Worm (Caenorhabditis elegans): Measurements from ENCODE around the gene F32D8.3.

Gene F32D8.3

DNA sequence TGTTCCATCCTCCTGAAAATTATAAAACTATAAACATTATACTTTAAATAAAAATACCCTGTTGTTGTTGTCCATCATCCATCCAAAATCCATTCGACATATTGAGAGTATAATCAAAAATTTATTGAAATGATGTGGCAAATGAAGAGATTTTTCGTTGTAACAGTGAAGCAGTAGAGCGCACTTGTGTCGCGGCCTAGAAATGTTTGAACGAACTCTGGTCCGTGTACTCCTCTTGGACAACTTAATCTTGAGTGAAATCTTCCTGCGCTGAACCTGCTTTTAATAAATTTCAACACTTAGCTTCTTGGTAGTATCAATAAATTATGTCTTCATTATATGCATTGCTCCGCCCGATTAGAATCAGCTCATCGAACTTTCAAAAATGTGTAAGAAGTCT lies 8.0 kb downstream of the F32D8.3 start, which contains the start of the genes F32D8.14 and F32D8.5 (continued):
- no peak for TF ChIP-seq nhr-232 (tag; optimal IDR thresholded peaks at IDR 0.05)
- TF ChIP-seq ceh-31 (tag; optimal IDR thresholded peaks at IDR 0.05): peak; percentile 92
- TF ChIP-seq nhr-11 (tag; optimal IDR thresholded peaks at IDR 0.05): no peak
- TF ChIP-seq sdc-2 (tag; optimal IDR thresholded peaks at IDR 0.05): no peak
- TF ChIP-seq ceh-19 (GFP tag; optimal IDR thresholded peaks at IDR 0.05): no peak
- no peak for TF ChIP-seq ceh-45 (GFP tag; IDR thresholded peaks at IDR 0.05)
- TF ChIP-seq K09A11.1 (tag; optimal IDR thresholded peaks at IDR 0.05; ENCODE audit: insufficient read depth): no peak
- no peak for TF ChIP-seq F13H6.1 (tag; optimal IDR thresholded peaks at IDR 0.05)
- TF ChIP-seq lin-11 (tag; optimal IDR thresholded peaks at IDR 0.05): no peak
- TF ChIP-seq fkh-6 (tag; optimal IDR thresholded peaks at IDR 0.05): peak; percentile 0
- no peak for TF ChIP-seq syd-9 (tag; optimal IDR thresholded peaks at IDR 0.05)
- TF ChIP-seq T23F11.4 (GFP tag; optimal IDR thresholded peaks at IDR 0.05): no peak
- no peak for TF ChIP-seq pag-3 (tag; optimal IDR thresholded peaks at IDR 0.05; ENCODE audit: borderline replicate concordance)
- no peak for TF ChIP-seq ceh-30 (tag; optimal IDR thresholded peaks at IDR 0.05)
- no peak for TF ChIP-seq sox-2 (GFP tag; IDR thresholded peaks at IDR 0.05)
- TF ChIP-seq ets-4 (tag; optimal IDR thresholded peaks at IDR 0.05): peak; percentile 76
- peak; percentile 24 for TF ChIP-seq pros-1 (tag; optimal IDR thresholded peaks at IDR 0.05)
- TF ChIP-seq ceh-48 (tag; optimal IDR thresholded peaks at IDR 0.05): no peak
- no peak for TF ChIP-seq gmeb-2 (tag; optimal IDR thresholded peaks at IDR 0.05)
- no peak for TF ChIP-seq ztf-16 (tag; optimal IDR thresholded peaks at IDR 0.05)
- TF ChIP-seq hlh-15 (tag; optimal IDR thresholded peaks at IDR 0.05): no peak
- peak; percentile 80 for TF ChIP-seq tbx-2 (tag; optimal IDR thresholded peaks at IDR 0.05)
- no peak for TF ChIP-seq npax-4 (tag; optimal IDR thresholded peaks at IDR 0.05)
- peak; percentile 15 for TF ChIP-seq ceh-34 (tag; optimal IDR thresholded peaks at IDR 0.05)
- TF ChIP-seq madf-2 (tag; optimal IDR thresholded peaks at IDR 0.05): no peak
- TF ChIP-seq ceh-18 (tag; optimal IDR thresholded peaks at IDR 0.05): no peak
- TF ChIP-seq nfya-1 (tag; optimal IDR thresholded peaks at IDR 0.05): peak; percentile 43
- TF ChIP-seq ceh-22 (tag; optimal IDR thresholded peaks at IDR 0.05): no peak
- TF ChIP-seq odd-2 (tag; optimal IDR thresholded peaks at IDR 0.05): no peak
- no peak for TF ChIP-seq pha-4 (tag; optimal IDR thresholded peaks at IDR 0.05)
- no peak for TF ChIP-seq eyg-1 (tag; optimal IDR thresholded peaks at IDR 0.05)
- peak; percentile 52 for TF ChIP-seq fax-1 (tag; optimal IDR thresholded peaks at IDR 0.05)
- TF ChIP-seq ref-2 (tag; optimal IDR thresholded peaks at IDR 0.05): peak; percentile 74
- no peak for TF ChIP-seq pha-2 (tag; optimal IDR thresholded peaks at IDR 0.05)
- peak; percentile 66 for TF ChIP-seq tbx-7 (tag; optimal IDR thresholded peaks at IDR 0.05)
- TF ChIP-seq zip-5 (tag; optimal IDR thresholded peaks at IDR 0.05): peak; percentile 49
- no peak for TF ChIP-seq dmd-4 (tag; optimal IDR thresholded peaks at IDR 0.05; ENCODE audit: borderline replicate concordance)
- no peak for TF ChIP-seq Y22D7AL.16 (tag; optimal IDR thresholded peaks at IDR 0.05)
- no peak for TF ChIP-seq pat-9 (tag; optimal IDR thresholded peaks at IDR 0.05)
- peak; percentile 59 for TF ChIP-seq ceh-14 (tag; optimal IDR thresholded peaks at IDR 0.05)
- no peak for TF ChIP-seq hlh-6 (tag; optimal IDR thresholded peaks at IDR 0.05)
- TF ChIP-seq mec-3 (tag; optimal IDR thresholded peaks at IDR 0.05; ENCODE audit: borderline replicate concordance): no peak
- peak; percentile 16 for TF ChIP-seq unc-55 (GFP tag; optimal IDR thresholded peaks at IDR 0.05)
- TF ChIP-seq sox-4 (tag; optimal IDR thresholded peaks at IDR 0.05): no peak
- TF ChIP-seq unc-3 (GFP tag; conservative IDR thresholded peaks at IDR 0.05): no peak
- no peak for TF ChIP-seq unc-3 (tag; optimal IDR thresholded peaks at IDR 0.05)
